Worm (Caenorhabditis elegans): ENCODE results near the gene F38H4.3.
A peak's percentile ranks its signal among the peaks of the same experiment; 100 is the strongest.

- TF ChIP-seq lsy-2 (tag; optimal IDR thresholded peaks at IDR 0.05) (peak in 1 of 2 experiments; percentile 1), skn-1 (tag; optimal IDR thresholded peaks at IDR 0.05) (no peak), ztf-4 (tag; optimal IDR thresholded peaks at IDR 0.05) (no peak), elt-3 (tag; optimal IDR thresholded peaks at IDR 0.05) (no peak), ZK546.5 (tag; optimal IDR thresholded peaks at IDR 0.05) (no peak), aly-2 (tag; optimal IDR thresholded peaks at IDR 0.05) (no peak), mab-5 (tag; optimal IDR thresholded peaks at IDR 0.05) (no peak), unc-39 (tag; optimal IDR thresholded peaks at IDR 0.05) (no peak), nhr-11 (tag; optimal IDR thresholded peaks at IDR 0.05) (no peak), ztf-11 (tag; optimal IDR thresholded peaks at IDR 0.05) (no peak)
These were observed 33.2 kb upstream of the F38H4.3 start for ce11 chrIV:11809047-11809446.
